Fruit fly (Drosophila melanogaster) S2 (cell line): ENCODE results near the gene CG46306.

Source experiments
- CG8478 ChIP-seq: fragments of >200 bp; optimal IDR thresholded peaks from 2 replicates; lab custom pipeline; 2018
- CTCF ChIP-seq, 2 experiments: fragments of >200 bp; optimal IDR thresholded peaks; 2 replicates each; lab custom pipeline; 2018

CG46306 gene

DNA sequence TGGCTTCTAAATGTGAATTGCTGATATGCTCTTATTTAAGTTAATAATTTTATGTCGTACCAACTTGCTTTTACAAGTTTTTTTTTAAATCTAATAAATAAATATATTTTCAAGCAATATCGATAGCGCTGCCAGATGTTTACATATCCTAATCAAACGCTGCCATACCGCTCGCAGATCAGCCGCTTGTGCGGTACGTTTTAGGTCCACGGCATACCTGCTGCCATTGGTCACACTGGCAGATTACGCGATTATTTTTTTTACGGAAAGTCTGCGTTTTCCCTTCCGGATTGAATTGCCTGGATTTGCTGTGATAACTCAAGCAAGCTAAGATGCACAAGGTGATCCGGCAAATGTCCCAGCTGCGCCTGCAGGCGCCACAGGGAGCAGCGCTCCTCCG is 51.6 kb downstream of the CG46306 start, which contains the start of gene mRpL22:
Gene mRpL22 (plus strand): TSS at position 191 of the 400 bp plus-strand sequence.
- TF ChIP-seq CG8478 (lab: Kevin White, UChicago) (no peak), CTCF (optimal IDR thresholded peaks at IDR 0.05; lab: Kevin White, UChicago) (peak in 1 of 2 experiments; percentile 31)

- TF ChIP-seq CG8478 (lab: Kevin White, UChicago) (no peak), CTCF (optimal IDR thresholded peaks at IDR 0.05; lab: Kevin White, UChicago) (no peak)
Observed at dm6 chrX:16783141-16783715, 52.1 kb downstream of the CG46306 start, which contains the start of gene if. Gene if, minus strand, starts transcription at chrX:16783434.

DNA sequence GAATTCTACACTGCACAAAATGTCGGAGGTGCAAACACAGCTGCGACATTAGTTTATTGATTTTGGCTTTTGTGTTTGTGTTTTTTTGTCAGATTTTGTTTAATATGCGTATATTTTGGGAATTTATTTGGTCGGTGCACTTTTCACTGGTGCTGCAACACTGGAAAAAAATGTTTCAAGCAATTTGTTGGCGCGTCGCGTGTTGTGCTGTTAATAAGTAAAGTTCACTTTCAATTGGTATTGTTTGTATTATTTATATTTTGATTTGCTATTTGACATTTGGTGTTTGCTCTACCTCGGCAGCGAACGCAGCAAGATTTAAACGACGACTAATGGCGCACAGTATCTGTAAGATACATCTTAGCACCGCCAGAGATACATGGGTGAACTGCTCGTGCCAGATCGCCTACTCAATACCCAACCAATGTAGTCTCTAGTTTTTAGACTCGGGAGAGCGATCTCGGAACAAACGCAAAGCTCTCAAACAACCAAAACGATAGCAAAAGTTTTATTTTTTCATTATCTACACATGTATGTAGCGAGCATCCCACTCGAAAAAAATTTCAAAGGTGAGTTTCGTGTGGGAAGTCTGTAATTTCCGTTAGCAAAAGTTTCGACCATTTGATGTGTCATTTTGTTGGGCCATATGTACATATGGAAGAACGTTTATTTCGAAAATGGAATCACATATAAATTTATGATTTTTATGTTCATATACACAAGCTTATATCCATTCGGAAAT is 53.0 kb downstream of the CG46306 start:
- TF ChIP-seq CG8478 (lab: Kevin White, UChicago) (no peak), CTCF (optimal IDR thresholded peaks at IDR 0.05; lab: Kevin White, UChicago) (no peak)

DNA sequence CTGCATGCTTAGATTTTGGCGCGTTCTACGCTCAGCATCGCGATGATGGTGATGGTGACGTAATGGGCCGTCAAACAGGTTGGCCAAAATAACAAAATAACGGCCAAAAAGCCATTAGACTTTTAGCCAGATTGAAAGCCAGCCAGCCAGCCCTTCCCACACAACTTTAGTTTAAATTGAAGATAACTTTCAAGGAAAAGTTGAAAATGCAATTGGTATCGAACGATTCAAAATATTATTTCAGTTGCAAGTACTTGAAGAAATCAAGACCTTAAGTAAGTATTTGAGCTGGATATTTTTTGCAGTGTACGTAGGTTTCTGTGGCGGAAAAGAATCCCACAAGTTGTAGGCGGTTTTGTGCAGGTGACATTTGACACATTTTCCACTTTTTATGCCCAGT is 54.3 kb downstream of the CG46306 start:
- TF ChIP-seq CTCF (optimal IDR thresholded peaks at IDR 0.05; lab: Kevin White, UChicago) (no peak), CG8478 (lab: Kevin White, UChicago) (no peak)

DNA sequence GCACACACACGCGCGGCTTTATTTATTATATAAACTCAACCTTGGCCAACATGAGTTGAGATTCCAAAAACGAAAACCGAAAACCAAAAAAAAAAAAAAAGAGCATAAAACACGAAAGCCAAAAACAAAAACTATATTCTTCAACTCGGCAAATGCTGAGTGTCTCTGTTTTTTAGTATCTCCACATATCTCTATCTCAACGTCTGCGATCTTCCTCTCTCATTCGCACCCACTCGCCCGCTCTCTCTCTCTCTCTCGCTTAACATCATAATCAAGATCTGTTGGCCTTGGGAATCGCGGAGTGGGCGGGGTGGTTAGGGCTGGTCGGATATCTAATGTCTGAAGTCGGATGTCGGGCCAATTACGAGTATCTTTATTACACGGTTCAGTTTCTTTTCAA is 55.1 kb downstream of the CG46306 start:
- no peak for TF ChIP-seq CTCF (optimal IDR thresholded peaks at IDR 0.05; lab: Kevin White, UChicago)
- no peak for TF ChIP-seq CG8478 (lab: Kevin White, UChicago)

DNA sequence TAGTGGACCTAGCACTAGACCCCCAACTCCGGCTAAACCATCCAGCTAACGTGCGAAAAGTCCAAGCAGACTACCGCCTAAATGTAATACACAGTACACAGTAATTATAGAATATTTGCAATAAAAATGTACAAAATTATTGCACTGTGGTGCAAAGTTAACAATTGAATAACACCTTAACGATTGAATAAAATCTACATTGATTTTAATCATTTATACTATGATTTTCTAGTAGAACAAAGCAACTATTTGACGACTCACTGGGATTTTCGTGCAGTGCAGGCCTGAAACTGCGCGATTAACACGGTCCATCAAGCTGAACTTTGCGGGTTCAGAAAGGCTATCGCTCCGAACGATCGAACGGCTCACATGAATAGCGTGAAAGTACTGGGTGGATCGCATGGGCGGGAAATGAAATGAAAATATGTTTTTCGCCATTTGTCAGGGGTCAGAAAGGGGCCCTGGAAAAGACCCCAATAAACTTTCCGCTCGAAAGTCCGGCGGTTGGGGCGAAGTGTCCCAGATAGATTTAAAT is 57.1 kb downstream of the CG46306 start:
- TF ChIP-seq CTCF (optimal IDR thresholded peaks at IDR 0.05; lab: Kevin White, UChicago) (no peak), CG8478 (lab: Kevin White, UChicago) (no peak)
